Worm (Caenorhabditis elegans): ENCODE results near the gene hsp-17.

DNA sequence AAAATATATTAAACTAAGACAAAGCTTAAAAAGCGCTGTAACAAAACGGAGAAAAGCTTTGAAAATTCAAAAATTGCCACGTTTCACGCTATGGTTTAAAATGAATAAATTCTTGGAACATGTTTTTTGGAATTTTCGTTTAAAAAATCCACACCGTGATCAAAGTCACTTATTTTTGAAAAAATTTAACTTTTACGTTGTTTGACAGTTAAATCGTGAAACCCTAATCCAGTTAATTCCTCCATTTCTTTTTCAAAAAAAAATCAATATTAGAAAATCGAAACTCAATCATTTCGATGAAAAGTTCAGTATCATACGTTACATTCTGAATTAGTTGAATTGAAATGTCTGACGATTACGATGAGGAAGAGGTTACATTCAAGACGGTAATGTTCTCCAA, 9.9 kb downstream of the hsp-17 start, which contains the start of gene F38E1.3:
- no peak for TF ChIP-seq efl-1 (optimal IDR thresholded peaks at IDR 0.05)
- no peak for TF ChIP-seq efl-1 (GFP tag; optimal IDR thresholded peaks at IDR 0.05 in 1 of 2)
- TF ChIP-seq nhr-237 (tag; optimal IDR thresholded peaks at IDR 0.05), result no peak
- no peak for TF ChIP-seq unc-62 (GFP tag; optimal IDR thresholded peaks at IDR 0.05)
- no peak for TF ChIP-seq nhr-71 (tag; optimal IDR thresholded peaks at IDR 0.05)
- TF ChIP-seq irx-1 (tag; optimal IDR thresholded peaks at IDR 0.05), result no peak
- no peak for TF ChIP-seq pqm-1 (tag; optimal IDR thresholded peaks at IDR 0.05)
- TF ChIP-seq snpc-4 (tag; optimal IDR thresholded peaks at IDR 0.05), result no peak
- TF ChIP-seq dpl-1 (GFP tag; optimal IDR thresholded peaks at IDR 0.05), result no peak
- no peak for TF ChIP-seq ztf-4 (tag; optimal IDR thresholded peaks at IDR 0.05)
- TF ChIP-seq ceh-63 (GFP tag; optimal IDR thresholded peaks at IDR 0.05), result no peak
